Fruit fly (Drosophila melanogaster) whole organism, embryonic: ENCODE results near the gene CG14961.

Source experiments
- Adf1 ChIP-seq: fragments of 200-800 bp; sonication (Bioruptor generic); IDR thresholded peaks from 2 replicates; pipeline ENCODE4 v1.3.6; 2022; ENCODE audit warnings: missing biosample characterization, missing genetic modification characterization
- B-H2 ChIP-seq: fragments of 200-800 bp; sonication (Bioruptor generic); optimal IDR thresholded peaks from 2 replicates; lab custom pipeline; 2018; ENCODE audit warnings: missing biosample characterization, mild to moderate bottlenecking, missing genetic modification characterization
- Bteb2 ChIP-seq: fragments of 200-800 bp; sonication (Bioruptor generic); optimal IDR thresholded peaks from 2 replicates; lab custom pipeline; 2016; ENCODE audit warnings: missing biosample characterization, missing genetic modification characterization
- CG11093 ChIP-seq: fragments of 200-800 bp; sonication (Bioruptor generic); IDR thresholded peaks from 3 replicates; pipeline ENCODE4 v1.3.6; 2022; ENCODE audit warnings: missing biosample characterization, missing genetic modification characterization
- CG11456 ChIP-seq: fragments of 200-800 bp; sonication (Bioruptor generic); IDR thresholded peaks from 3 replicates; pipeline ENCODE4 v1.3.6; 2022; ENCODE audit warnings: missing biosample characterization, missing genetic modification characterization
- CG11723 ChIP-seq: fragments of 200-800 bp; sonication (Bioruptor generic); optimal IDR thresholded peaks from 2 replicates; lab custom pipeline; 2017; ENCODE audit warnings: missing biosample characterization, mild to moderate bottlenecking, missing genetic modification characterization
- CG12071 ChIP-seq: fragments of 200-800 bp; sonication (Bioruptor generic); optimal IDR thresholded peaks from 3 replicates; lab custom pipeline; 2018; ENCODE audit warnings: missing biosample characterization, mild to moderate bottlenecking, missing genetic modification characterization
- CG12744 ChIP-seq: fragments of 200-800 bp; sonication (Bioruptor generic); optimal IDR thresholded peaks from 2 replicates; lab custom pipeline; 2016; ENCODE audit warnings: missing biosample characterization, missing genetic modification characterization
- CG1529 ChIP-seq: fragments of 200-800 bp; sonication (Bioruptor generic); optimal IDR thresholded peaks from 3 replicates; lab custom pipeline; 2018; ENCODE audit warnings: missing biosample characterization, missing genetic modification characterization
- CG1602 ChIP-seq: fragments of 200-800 bp; sonication (Bioruptor generic); optimal IDR thresholded peaks from 3 replicates; lab custom pipeline; 2016; ENCODE audit warnings: missing biosample characterization, missing genetic modification characterization
- CG16813 ChIP-seq: fragments of 200-800 bp; sonication (Bioruptor generic); IDR thresholded peaks from 3 replicates; pipeline ENCODE4 v1.3.6; 2022; ENCODE audit warnings: missing biosample characterization, missing genetic modification characterization; ENCODE audit not compliant: partially characterized antibody
- CG17186 ChIP-seq: fragments of 200-800 bp; sonication (Bioruptor generic); optimal IDR thresholded peaks from 3 replicates; lab custom pipeline; 2017; ENCODE audit warnings: missing biosample characterization, missing genetic modification reagents, missing genetic modification characterization
- CG17829 ChIP-seq: fragments of 200-800 bp; optimal IDR thresholded peaks from 2 replicates; lab custom pipeline; 2019; ENCODE audit warnings: missing biosample characterization, mild to moderate bottlenecking, missing genetic modification characterization, moderate library complexity
- CG18599 ChIP-seq: fragments of 200-800 bp; sonication (Bioruptor generic); optimal IDR thresholded peaks from 3 replicates; lab custom pipeline; 2017; ENCODE audit warnings: missing biosample characterization, missing genetic modification characterization, mild to moderate bottlenecking, moderate library complexity, missing genetic modification reagents
- CG31365 ChIP-seq: fragments of 200-800 bp; sonication (Bioruptor generic); optimal IDR thresholded peaks from 2 replicates; lab custom pipeline; 2018; ENCODE audit warnings: missing biosample characterization, mild to moderate bottlenecking, missing genetic modification characterization
- CG3163 ChIP-seq: fragments of 200-800 bp; sonication (Bioruptor generic); optimal IDR thresholded peaks from 3 replicates; lab custom pipeline; 2016; ENCODE audit warnings: missing biosample characterization, missing genetic modification characterization
- CG34224 ChIP-seq: fragments of 200-800 bp; sonication (Bioruptor generic); IDR thresholded peaks from 3 replicates; pipeline ENCODE4 v1.3.6; 2022; ENCODE audit warnings: missing biosample characterization, missing genetic modification characterization; ENCODE audit not compliant: partially characterized antibody
- CG4360 ChIP-seq: fragments of 200-800 bp; sonication (Bioruptor generic); IDR thresholded peaks from 2 replicates; pipeline ENCODE4 v1.3.6; 2022; ENCODE audit warnings: missing biosample characterization, missing genetic modification characterization
- CG6272 ChIP-seq: fragments of 200-800 bp; sonication (Bioruptor generic); IDR thresholded peaks from 2 replicates; pipeline ENCODE4 v1.3.6; 2022; ENCODE audit warnings: missing biosample characterization, missing genetic modification characterization
- CG7357 ChIP-seq: fragments of 200-800 bp; sonication (Bioruptor generic); IDR thresholded peaks from 3 replicates; pipeline ENCODE4 v1.3.6; 2022; ENCODE audit warnings: missing biosample characterization, missing genetic modification characterization
- CG7745 ChIP-seq: fragments of 200-800 bp; sonication (Bioruptor generic); optimal IDR thresholded peaks from 2 replicates; lab custom pipeline; 2018; ENCODE audit warnings: missing biosample characterization, mild to moderate bottlenecking, missing genetic modification characterization, moderate library complexity
- CG7928 ChIP-seq: fragments of 200-800 bp; sonication (Bioruptor generic); optimal IDR thresholded peaks from 2 replicates; lab custom pipeline; 2017; ENCODE audit warnings: missing biosample characterization, mild to moderate bottlenecking, missing genetic modification characterization
- CG8089 ChIP-seq: fragments of 200-800 bp; sonication (Bioruptor generic); optimal IDR thresholded peaks from 3 replicates; lab custom pipeline; 2016; ENCODE audit warnings: missing biosample characterization, missing genetic modification characterization
- CG9932 ChIP-seq: fragments of 200-800 bp; sonication (Bioruptor generic); IDR thresholded peaks from 2 replicates; pipeline ENCODE4 v1.3.6; 2022; ENCODE audit warnings: missing biosample characterization, missing genetic modification characterization
- ERR ChIP-seq: fragments of 200-800 bp; sonication (Bioruptor generic); optimal IDR thresholded peaks from 2 replicates; lab custom pipeline; 2016; ENCODE audit warnings: missing biosample characterization, missing genetic modification characterization
- Eip74EF ChIP-seq, 2 experiments: fragments of 200-800 bp in 1 of 2; fragments of >200 bp in 1 of 2; sonication (Bioruptor generic) in 1 of 2; optimal IDR thresholded peaks; 2 replicates each; lab custom pipeline; 2017 to 2019; ENCODE audit warnings: missing biosample characterization in 2 of 2, missing genetic modification characterization in 2 of 2, mild to moderate bottlenecking in 1 of 2, moderate library complexity in 1 of 2
- Gug ChIP-seq: fragments of 200-800 bp; sonication (Bioruptor generic); IDR thresholded peaks from 4 replicates; pipeline ENCODE4 v1.3.6; 2022; ENCODE audit warnings: missing biosample characterization, missing genetic modification characterization
- Mes4 ChIP-seq: fragments of 200-800 bp; sonication (Bioruptor generic); optimal IDR thresholded peaks from 2 replicates; lab custom pipeline; 2016; ENCODE audit warnings: missing biosample characterization, missing genetic modification characterization
- Sry-β ChIP-seq: fragments of 200-800 bp; sonication (Bioruptor generic); optimal IDR thresholded peaks from 2 replicates; lab custom pipeline; 2018; ENCODE audit warnings: missing biosample characterization, mild to moderate bottlenecking, missing genetic modification characterization, moderate library complexity
- cg ChIP-seq: fragments of 200-800 bp; sonication (Bioruptor generic); optimal IDR thresholded peaks from 3 replicates; lab custom pipeline; 2019; ENCODE audit warnings: missing biosample characterization, mild to moderate bottlenecking, missing genetic modification characterization, moderate library complexity
- chif ChIP-seq, 2 experiments: fragments of 200-800 bp; sonication (Bioruptor generic); optimal IDR thresholded peaks; 3 replicates each; lab custom pipeline; 2016; ENCODE audit warnings: missing biosample characterization in 2 of 2, missing genetic modification characterization in 2 of 2
- chm ChIP-seq: fragments of 200-800 bp; sonication (Bioruptor generic); IDR thresholded peaks from 2 replicates; pipeline ENCODE4 v1.3.6; 2022; ENCODE audit warnings: missing biosample characterization, missing genetic modification characterization
- eve ChIP-seq, 2 experiments: fragments of >200 bp; optimal IDR thresholded peaks; 2 replicates each; lab custom pipeline; 2017; ENCODE audit warnings: missing biosample characterization in 2 of 2, missing genetic modification characterization in 2 of 2
- eyg ChIP-seq: fragments of 200-800 bp; sonication (Bioruptor generic); optimal IDR thresholded peaks from 3 replicates; lab custom pipeline; 2016; ENCODE audit warnings: missing biosample characterization, missing genetic modification characterization
- gcm2 ChIP-seq: fragments of 200-800 bp; sonication (Bioruptor generic); optimal IDR thresholded peaks from 2 replicates; lab custom pipeline; 2016; ENCODE audit warnings: missing biosample characterization, missing genetic modification characterization
- gsb ChIP-seq: fragments of 200-800 bp; sonication (Bioruptor generic); IDR thresholded peaks from 2 replicates; pipeline ENCODE4 v1.3.6; 2022; ENCODE audit warnings: missing biosample characterization, missing genetic modification characterization
- hb ChIP-seq: fragments of 200-800 bp; sonication (Bioruptor generic); IDR thresholded peaks from 3 replicates; pipeline ENCODE4 v1.3.6; 2022; ENCODE audit warnings: missing biosample characterization, missing genetic modification characterization; ENCODE audit not compliant: partially characterized antibody
- ind ChIP-seq: fragments of 200-800 bp; sonication (Bioruptor generic); optimal IDR thresholded peaks from 3 replicates; lab custom pipeline; 2016; ENCODE audit warnings: missing biosample characterization, missing genetic modification characterization
- jigr1 ChIP-seq: fragments of 200-800 bp; sonication (Bioruptor generic); IDR thresholded peaks from 3 replicates; pipeline ENCODE4 v1.3.6; 2022; ENCODE audit warnings: missing biosample characterization, missing genetic modification characterization
- mam ChIP-seq: fragments of 200-800 bp; sonication (Bioruptor generic); optimal IDR thresholded peaks from 3 replicates; lab custom pipeline; 2016; ENCODE audit warnings: missing biosample characterization, missing genetic modification characterization
- mld ChIP-seq: fragments of 200-800 bp; sonication (Bioruptor generic); IDR thresholded peaks from 3 replicates; pipeline ENCODE4 v1.3.6; 2022; ENCODE audit warnings: missing biosample characterization, missing genetic modification characterization; ENCODE audit not compliant: partially characterized antibody
- p53 ChIP-seq: fragments of 200-800 bp; sonication (Bioruptor generic); optimal IDR thresholded peaks from 2 replicates; lab custom pipeline; 2016; ENCODE audit warnings: missing biosample characterization, missing genetic modification characterization
- phol ChIP-seq: fragments of 200-800 bp; sonication (Bioruptor generic); optimal IDR thresholded peaks from 3 replicates; lab custom pipeline; 2018; ENCODE audit warnings: missing biosample characterization, mild to moderate bottlenecking, missing genetic modification characterization, moderate library complexity
- pnt ChIP-seq: fragments of 200-800 bp; sonication (Bioruptor generic); optimal IDR thresholded peaks from 3 replicates; lab custom pipeline; 2016; ENCODE audit warnings: missing biosample characterization, missing genetic modification characterization
- psq ChIP-seq: fragments of 200-800 bp; sonication (Bioruptor generic); optimal IDR thresholded peaks from 2 replicates; lab custom pipeline; 2017; ENCODE audit warnings: missing biosample characterization, missing genetic modification characterization
- sc ChIP-seq, 3 experiments: fragments of >200 bp in 2 of 3; fragments of 200-800 bp in 1 of 3; sonication (Bioruptor generic) in 1 of 3; optimal IDR thresholded peaks; 2 replicates in 2 of 3; 3 replicates in 1 of 3; lab custom pipeline; 2017; ENCODE audit warnings: mild to moderate bottlenecking in 1 of 3, missing biosample characterization in 1 of 3, missing genetic modification characterization in 1 of 3, missing genetic modification reagents in 1 of 3
- sens ChIP-seq: fragments of 200-800 bp; sonication (Bioruptor generic); peaks from one replicate; lab custom pipeline; 2016; ENCODE audit warnings: missing biosample characterization, missing genetic modification characterization
- sug ChIP-seq: fragments of 200-800 bp; optimal IDR thresholded peaks from 2 replicates; lab custom pipeline; 2019; ENCODE audit warnings: missing biosample characterization, mild to moderate bottlenecking, missing genetic modification characterization, moderate library complexity
- toy ChIP-seq: fragments of 200-800 bp; sonication (Bioruptor generic); IDR thresholded peaks from 2 replicates; pipeline ENCODE4 v1.3.6; 2022; ENCODE audit warnings: missing biosample characterization, missing genetic modification characterization
- tup ChIP-seq: fragments of 200-800 bp; sonication (Bioruptor generic); optimal IDR thresholded peaks from 2 replicates; lab custom pipeline; 2016; ENCODE audit warnings: missing biosample characterization, mild to moderate bottlenecking, missing genetic modification characterization, moderate library complexity

The CG14961 gene

dm6 chr3L:3301171-3301738 lies 28.6 kb upstream of the CG14961 start (continued):
- TF ChIP-seq CG17829 (peak; percentile 92), CG11723 (GFP tag; lab: Kevin White, UChicago) (peak; percentile 84), chm (GFP tag; lab: Robert Waterston, UW) (peak; percentile 90), Sry-β (GFP tag; lab: Kevin White, UChicago) (peak; percentile 28), ERR (GFP tag; lab: Kevin White, UChicago) (peak; percentile 83), CG7357 (GFP tag; lab: Robert Waterston, UW) (peak; percentile 85), ind (GFP tag; lab: Kevin White, UChicago) (peak; percentile 91), CG4360 (GFP tag; lab: Robert Waterston, UW) (peak; percentile 18; the same call in 1 of the 2 replicates), CG12071 (peak; percentile 89), CG7745 (tag; lab: Kevin White, UChicago) (peak; percentile 42), eyg (GFP tag; lab: Kevin White, UChicago) (peak; percentile 91), CG7928 (GFP tag; lab: Kevin White, UChicago) (peak; percentile 29), Gug (GFP tag; lab: Robert Waterston, UW) (peak; percentile 78), CG18599 (GFP tag; lab: Kevin White, UChicago) (peak; percentile 96), eve (GFP tag; optimal IDR thresholded peaks at IDR 0.05; lab: Kevin White, UChicago) (peak in 1 of 2 experiments; percentile 96), CG34224 (GFP tag; lab: Robert Waterston, UW) (no peak), Bteb2 (peak; percentile 89), gsb (peak; percentile 82), p53 (peak; percentile 75), gcm2 (GFP tag; lab: Kevin White, UChicago) (peak; percentile 72), sens (GFP tag; lab: Kevin White, UChicago) (peak; percentile 99), hb (no peak), CG12744 (GFP tag; lab: Kevin White, UChicago) (peak; percentile 79), CG9932 (GFP tag; lab: Robert Waterston, UW) (peak; percentile 70), CG6272 (GFP tag; lab: Robert Waterston, UW) (peak; percentile 88), CG8089 (GFP tag; lab: Kevin White, UChicago) (peak; percentile 81), jigr1 (GFP tag; lab: Robert Waterston, UW) (peak; percentile 59; the same call in 1 of the 3 replicates), CG31365 (tag; lab: Kevin White, UChicago) (peak; percentile 68), mam (GFP tag; lab: Kevin White, UChicago) (peak; percentile 92), Mes4 (GFP tag; lab: Kevin White, UChicago) (peak; percentile 85), mld (GFP tag; lab: Robert Waterston, UW) (no peak), CG3163 (GFP tag; lab: Kevin White, UChicago) (peak; percentile 74), pnt (peak; percentile 88), sug (tag; lab: Kevin White, UChicago) (peak; percentile 89), CG16813 (GFP tag; lab: Robert Waterston, UW) (no peak), tup (GFP tag; lab: Kevin White, UChicago) (peak; percentile 77), chif (GFP tag; optimal IDR thresholded peaks at IDR 0.05; lab: Kevin White, UChicago) (peak; percentile 89 to 90), CG1602 (GFP tag; lab: Kevin White, UChicago) (peak; percentile 90), toy (peak; percentile 82), sc (optimal IDR thresholded peaks at IDR 0.05; lab: Kevin White, UChicago) (no peak), sc (GFP tag; optimal IDR thresholded peaks at IDR 0.05; lab: Kevin White, UChicago) (peak; percentile 84), CG11456 (GFP tag; lab: Robert Waterston, UW) (peak; percentile 81), CG11093 (GFP tag; lab: Robert Waterston, UW) (peak; percentile 76; the same call in 2 of the 3 replicates), B-H2 (GFP tag; lab: Kevin White, UChicago) (peak; percentile 51), cg (no peak), phol (peak; percentile 91), Eip74EF (GFP tag; optimal IDR thresholded peaks at IDR 0.05; lab: Kevin White, UChicago) (peak in 1 of 2 experiments; percentile 95), Adf1 (peak; percentile 77), psq (GFP tag; lab: Kevin White, UChicago) (peak; percentile 60), CG1529 (GFP tag; lab: Kevin White, UChicago) (peak; percentile 89), CG17186 (peak; percentile 20)
